Worm (Caenorhabditis elegans) whole organism, late embryonic: ENCODE data around the gene C44B12.6.

Experiments used
- C38D4.7 ChIP-seq: fragments of 200-800 bp; sonication (Bioruptor generic); optimal IDR thresholded peaks from 2 replicates; lab custom pipeline; 2018; ENCODE audit warnings: mild to moderate bottlenecking, missing genetic modification characterization, moderate library complexity, missing compliant biosample characterization
- ama-1 ChIP-seq: fragments of 150-350 bp; optimal IDR thresholded peaks from 2 replicates; lab custom pipeline; 2014
- ceh-2 ChIP-seq: sonication (generic microtip); optimal IDR thresholded peaks from 2 replicates; lab custom pipeline; 2016; ENCODE audit warnings: missing genotype, missing genetic modification characterization, missing compliant biosample characterization
- ceh-6 ChIP-seq: fragments of 200-800 bp; sonication (Bioruptor generic); optimal IDR thresholded peaks from 2 replicates; lab custom pipeline; 2018; ENCODE audit warnings: mild to moderate bottlenecking, missing genetic modification characterization, missing compliant biosample characterization
- elt-2 ChIP-seq: sonication (generic microtip); optimal IDR thresholded peaks from 2 replicates; lab custom pipeline; 2016; ENCODE audit warnings: missing genetic modification reagents, missing genetic modification characterization, missing compliant biosample characterization
- elt-4 ChIP-seq: sonication (generic microtip); optimal IDR thresholded peaks from 2 replicates; lab custom pipeline; 2016; ENCODE audit warnings: missing genetic modification characterization, missing compliant biosample characterization
- nhr-11 ChIP-seq: fragments of 150-350 bp; optimal IDR thresholded peaks from 2 replicates; lab custom pipeline; 2014; ENCODE audit warnings: missing biosample characterization, missing genetic modification characterization
- nhr-232 ChIP-seq: sonication (generic microtip); optimal IDR thresholded peaks from 2 replicates; lab custom pipeline; 2016; ENCODE audit warnings: missing genetic modification characterization, missing compliant biosample characterization
- odd-2 ChIP-seq: sonication (generic microtip); optimal IDR thresholded peaks from 2 replicates; lab custom pipeline; 2017; ENCODE audit warnings: antibody characterized with exemption, mild to moderate bottlenecking, missing genetic modification characterization, missing compliant biosample characterization
- pha-2 ChIP-seq: sonication (generic microtip); optimal IDR thresholded peaks from 2 replicates; lab custom pipeline; 2017; ENCODE audit warnings: mild to moderate bottlenecking, missing genetic modification characterization, missing compliant biosample characterization
- pqm-1 ChIP-seq: sonication (generic microtip); optimal IDR thresholded peaks from 2 replicates; lab custom pipeline; 2016; ENCODE audit warnings: missing genetic modification characterization, missing compliant biosample characterization
- sox-4 ChIP-seq: sonication (generic microtip); optimal IDR thresholded peaks from 2 replicates; lab custom pipeline; 2017; ENCODE audit warnings: mild to moderate bottlenecking, missing genetic modification characterization, inconsistent platforms, missing compliant biosample characterization
- tbx-7 ChIP-seq: sonication (generic microtip); optimal IDR thresholded peaks from 2 replicates; lab custom pipeline; 2016; ENCODE audit warnings: missing genotype, missing genetic modification characterization, missing compliant biosample characterization
- zip-5 ChIP-seq: sonication (generic microtip); optimal IDR thresholded peaks from 2 replicates; lab custom pipeline; 2016; ENCODE audit warnings: missing genetic modification characterization, missing compliant biosample characterization

DNA sequence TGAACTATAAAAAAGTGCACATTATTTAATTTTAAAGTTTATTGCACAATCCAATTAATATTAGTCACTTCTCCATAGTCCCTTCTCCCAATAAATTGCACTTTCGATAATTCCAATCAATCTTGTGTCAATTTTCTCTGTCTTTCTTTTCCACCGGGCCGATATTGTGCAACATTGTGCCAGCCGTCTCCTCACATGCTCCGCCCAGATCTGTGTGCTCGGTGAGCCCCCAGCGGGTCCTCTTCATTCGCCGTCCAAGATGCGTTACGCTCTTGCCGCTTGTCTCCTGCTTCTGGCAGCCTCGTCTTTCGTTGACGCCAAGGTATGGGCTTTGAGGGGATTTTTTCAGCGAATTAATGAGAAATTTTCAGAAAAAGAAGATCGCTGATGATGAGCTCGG is 29.4 kb downstream of the C44B12.6 start, which contains the start of gene ost-1:
- TF ChIP-seq elt-4 (tag; lab: Kevin White, UChicago) (no peak), odd-2 (tag; lab: Kevin White, UChicago) (no peak), nhr-11 (tag; lab: Kevin White, UChicago) (no peak), ceh-6 (GFP tag; lab: Kevin White, UChicago) (no peak), pha-2 (tag; lab: Kevin White, UChicago) (no peak), nhr-232 (tag; lab: Kevin White, UChicago) (no peak), ama-1 (lab: Kevin White, UChicago) (no peak), tbx-7 (tag; lab: Kevin White, UChicago) (no peak), pqm-1 (tag; lab: Kevin White, UChicago) (no peak), sox-4 (tag; lab: Kevin White, UChicago) (no peak), ceh-2 (tag; lab: Kevin White, UChicago) (no peak), C38D4.7 (no peak), zip-5 (tag; lab: Kevin White, UChicago) (no peak), elt-2 (tag; lab: Kevin White, UChicago) (no peak)
